Worm (Caenorhabditis elegans) whole organism, late embryonic: ENCODE measurements around the gene F21H7.5.

Experiments
- C38D4.7 ChIP-seq: fragments of 200-800 bp; sonication (Bioruptor generic); optimal IDR thresholded peaks from 2 replicates; lab custom pipeline; 2018; ENCODE audit warnings: mild to moderate bottlenecking, missing genetic modification characterization, moderate library complexity, missing compliant biosample characterization
- F13H6.1 ChIP-seq: sonication (generic microtip); optimal IDR thresholded peaks from 2 replicates; lab custom pipeline; 2016; ENCODE audit warnings: missing genetic modification characterization, missing compliant biosample characterization
- K02D7.2 ChIP-seq: sonication (generic microtip); optimal IDR thresholded peaks from 2 replicates; lab custom pipeline; 2017; ENCODE audit warnings: mild to moderate bottlenecking, missing genetic modification characterization, missing compliant biosample characterization
- T23F11.4 ChIP-seq: fragments of 200-800 bp; sonication (Bioruptor generic); optimal IDR thresholded peaks from 2 replicates; lab custom pipeline; 2018; ENCODE audit warnings: mild to moderate bottlenecking, missing genetic modification characterization, missing compliant biosample characterization
- ahr-1 ChIP-seq: sonication (generic microtip); optimal IDR thresholded peaks from 2 replicates; lab custom pipeline; 2016; ENCODE audit warnings: missing genetic modification characterization, missing compliant biosample characterization
- ama-1 ChIP-seq: fragments of 150-350 bp; optimal IDR thresholded peaks from 2 replicates; lab custom pipeline; 2014
- ceh-14 ChIP-seq: sonication (generic microtip); optimal IDR thresholded peaks from 2 replicates; lab custom pipeline; 2016; ENCODE audit warnings: missing genotype, missing genetic modification characterization, missing compliant biosample characterization
- ceh-2 ChIP-seq: sonication (generic microtip); optimal IDR thresholded peaks from 2 replicates; lab custom pipeline; 2016; ENCODE audit warnings: missing genotype, missing genetic modification characterization, missing compliant biosample characterization
- ceh-30 ChIP-seq: fragments of 150-350 bp; optimal IDR thresholded peaks from 2 replicates; lab custom pipeline; 2014; ENCODE audit warnings: missing biosample characterization, missing genetic modification characterization
- ceh-34 ChIP-seq: sonication (generic microtip); optimal IDR thresholded peaks from 2 replicates; lab custom pipeline; 2016; ENCODE audit warnings: mild to moderate bottlenecking, missing genetic modification characterization, missing compliant biosample characterization
- ceh-45 ChIP-seq: fragments of 200-800 bp; sonication (Bioruptor generic); IDR thresholded peaks from 2 replicates; pipeline ENCODE4 v1.3.6; 2022; ENCODE audit warnings: missing genetic modification reagents, missing genetic modification characterization, missing compliant biosample characterization
- ceh-6 ChIP-seq: fragments of 200-800 bp; sonication (Bioruptor generic); optimal IDR thresholded peaks from 2 replicates; lab custom pipeline; 2018; ENCODE audit warnings: mild to moderate bottlenecking, missing genetic modification characterization, missing compliant biosample characterization
- elt-2 ChIP-seq: sonication (generic microtip); optimal IDR thresholded peaks from 2 replicates; lab custom pipeline; 2016; ENCODE audit warnings: missing genetic modification reagents, missing genetic modification characterization, missing compliant biosample characterization
- elt-4 ChIP-seq: sonication (generic microtip); optimal IDR thresholded peaks from 2 replicates; lab custom pipeline; 2016; ENCODE audit warnings: missing genetic modification characterization, missing compliant biosample characterization
- ets-4 ChIP-seq: sonication (generic microtip); optimal IDR thresholded peaks from 2 replicates; lab custom pipeline; 2016; ENCODE audit warnings: missing genetic modification characterization, missing compliant biosample characterization
- eyg-1 ChIP-seq: sonication (generic microtip); optimal IDR thresholded peaks from 2 replicates; lab custom pipeline; 2016; ENCODE audit warnings: missing genotype, missing genetic modification characterization, missing compliant biosample characterization
- fax-1 ChIP-seq: sonication (generic microtip); optimal IDR thresholded peaks from 2 replicates; lab custom pipeline; 2016; ENCODE audit warnings: missing genotype, missing genetic modification characterization, missing compliant biosample characterization
- fkh-6 ChIP-seq: sonication (generic microtip); optimal IDR thresholded peaks from 2 replicates; lab custom pipeline; 2016; ENCODE audit warnings: missing genetic modification characterization, missing compliant biosample characterization
- hlh-8 ChIP-seq: sonication (generic microtip); optimal IDR thresholded peaks from 2 replicates; lab custom pipeline; 2016; ENCODE audit warnings: missing genotype, missing genetic modification characterization, missing compliant biosample characterization
- lim-6 ChIP-seq: sonication (generic microtip); optimal IDR thresholded peaks from 2 replicates; lab custom pipeline; 2016; ENCODE audit warnings: missing genetic modification characterization, missing compliant biosample characterization
- lin-11 ChIP-seq: fragments of 200-800 bp; sonication (Bioruptor generic); optimal IDR thresholded peaks from 2 replicates; lab custom pipeline; 2018; ENCODE audit warnings: mild to moderate bottlenecking, missing genetic modification characterization, missing compliant biosample characterization
- madf-2 ChIP-seq: sonication (generic microtip); optimal IDR thresholded peaks from 2 replicates; lab custom pipeline; 2017; ENCODE audit warnings: missing genetic modification characterization, missing compliant biosample characterization
- mec-3 ChIP-seq: sonication (generic microtip); optimal IDR thresholded peaks from 2 replicates; lab custom pipeline; 2016; ENCODE audit warnings: borderline replicate concordance, missing genetic modification characterization, missing compliant biosample characterization
- npax-4 ChIP-seq: sonication (generic microtip); optimal IDR thresholded peaks from 2 replicates; lab custom pipeline; 2016; ENCODE audit warnings: missing genetic modification characterization, missing compliant biosample characterization
- pag-3 ChIP-seq: sonication (generic microtip); optimal IDR thresholded peaks from 2 replicates; lab custom pipeline; 2016; ENCODE audit warnings: missing compliant biosample characterization, missing genetic modification characterization, borderline replicate concordance
- pat-9 ChIP-seq: fragments of 200-800 bp; sonication (Bioruptor generic); optimal IDR thresholded peaks from 2 replicates; lab custom pipeline; 2018; ENCODE audit warnings: mild to moderate bottlenecking, missing genetic modification characterization, moderate library complexity, missing compliant biosample characterization
- pax-1 ChIP-seq: fragments of 150-350 bp; optimal IDR thresholded peaks from 2 replicates; lab custom pipeline; 2014; ENCODE audit warnings: missing biosample characterization, missing genetic modification characterization
- pha-4 ChIP-seq: fragments of 150-350 bp; optimal IDR thresholded peaks from 2 replicates; lab custom pipeline; 2018; ENCODE audit warnings: missing biosample characterization, missing genetic modification reagents, missing genetic modification characterization
- sdc-2 ChIP-seq: sonication (generic microtip); optimal IDR thresholded peaks from 2 replicates; lab custom pipeline; 2016; ENCODE audit warnings: missing genotype, missing genetic modification characterization, missing compliant biosample characterization
- sox-4 ChIP-seq: sonication (generic microtip); optimal IDR thresholded peaks from 2 replicates; lab custom pipeline; 2017; ENCODE audit warnings: mild to moderate bottlenecking, missing genetic modification characterization, inconsistent platforms, missing compliant biosample characterization
- syd-9 ChIP-seq: sonication (generic microtip); optimal IDR thresholded peaks from 2 replicates; lab custom pipeline; 2016; ENCODE audit warnings: mild to moderate bottlenecking, missing genetic modification characterization, moderate library complexity, missing compliant biosample characterization
- tbx-2 ChIP-seq: sonication (generic microtip); optimal IDR thresholded peaks from 2 replicates; lab custom pipeline; 2016; ENCODE audit warnings: missing genetic modification characterization, missing compliant biosample characterization
- tbx-7 ChIP-seq: sonication (generic microtip); optimal IDR thresholded peaks from 2 replicates; lab custom pipeline; 2016; ENCODE audit warnings: missing genotype, missing genetic modification characterization, missing compliant biosample characterization
- ttx-3 ChIP-seq: sonication (generic microtip); optimal IDR thresholded peaks from 2 replicates; lab custom pipeline; 2016; ENCODE audit warnings: missing genetic modification reagents, missing genetic modification characterization, missing compliant biosample characterization
- unc-3 ChIP-seq, 2 experiments: fragments of 200-800 bp in 1 of 2; sonication (Bioruptor generic) in 1 of 2; sonication (generic microtip) in 1 of 2; conservative IDR thresholded peaks in 1 of 2; optimal IDR thresholded peaks in 1 of 2; 2 replicates each; pipeline versions ENCODE4 v1.3.6 to Lab custom; 2016 to 2022; ENCODE audit warnings: missing compliant biosample characterization in 2 of 2, missing genetic modification characterization in 2 of 2, missing genetic modification reagents in 1 of 2
- unc-42 ChIP-seq: sonication (generic microtip); optimal IDR thresholded peaks from 2 replicates; lab custom pipeline; 2016; ENCODE audit warnings: missing genotype, missing genetic modification characterization, missing compliant biosample characterization
- unc-55 ChIP-seq: sonication (generic microtip); optimal IDR thresholded peaks from 2 replicates; lab custom pipeline; 2017; ENCODE audit warnings: missing biosample characterization, missing genetic modification reagents, missing genetic modification characterization
- unc-86 ChIP-seq: sonication (generic microtip); optimal IDR thresholded peaks from 2 replicates; lab custom pipeline; 2016; ENCODE audit warnings: missing genetic modification characterization, missing compliant biosample characterization
- ztf-16 ChIP-seq: sonication (generic microtip); optimal IDR thresholded peaks from 2 replicates; lab custom pipeline; 2017; ENCODE audit warnings: missing genetic modification characterization, missing compliant biosample characterization

F21H7.5 gene

DNA sequence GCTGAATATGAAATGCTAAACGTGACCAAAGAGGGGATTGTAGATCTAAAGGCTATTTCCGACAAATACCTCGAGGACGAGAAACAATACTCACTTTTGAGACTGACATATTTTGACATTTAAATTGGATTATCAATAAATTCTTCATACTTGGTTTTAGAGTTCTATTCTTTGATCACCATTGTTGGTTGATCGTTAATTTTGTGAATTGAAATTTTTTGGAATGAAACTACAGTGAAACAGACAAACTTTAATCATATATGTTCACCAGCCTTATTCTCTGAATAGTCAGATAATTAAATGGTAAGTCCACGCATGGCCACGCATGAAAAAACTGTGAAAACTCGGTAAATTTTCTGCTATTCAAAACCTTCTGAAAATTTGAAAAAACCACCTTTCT is 34.7 kb upstream of the F21H7.5 start, which contains the start of gene F11A5.18:
F11A5.18 (plus strand) TSS at position 301 of the 400 bp plus-strand sequence.
- no peak for TF ChIP-seq ceh-45 (GFP tag; lab: Robert Waterston, UW)
- TF ChIP-seq sdc-2 (tag; lab: Kevin White, UChicago), result no peak
- TF ChIP-seq pha-4 (tag; lab: Kevin White, UChicago), result no peak
- TF ChIP-seq unc-3 (GFP tag; conservative IDR thresholded peaks at IDR 0.05; lab: Robert Waterston, UW), result no peak
- TF ChIP-seq unc-3 (tag; optimal IDR thresholded peaks at IDR 0.05; lab: Kevin White, UChicago), result no peak
- no peak for TF ChIP-seq tbx-7 (tag; lab: Kevin White, UChicago)
- TF ChIP-seq hlh-8 (tag; lab: Kevin White, UChicago), result no peak
- no peak for TF ChIP-seq ceh-2
- no peak for TF ChIP-seq lim-6 (tag; lab: Kevin White, UChicago)
- no peak for TF ChIP-seq unc-42 (tag; lab: Kevin White, UChicago)
- no peak for TF ChIP-seq lin-11 (tag; lab: Kevin White, UChicago)

DNA sequence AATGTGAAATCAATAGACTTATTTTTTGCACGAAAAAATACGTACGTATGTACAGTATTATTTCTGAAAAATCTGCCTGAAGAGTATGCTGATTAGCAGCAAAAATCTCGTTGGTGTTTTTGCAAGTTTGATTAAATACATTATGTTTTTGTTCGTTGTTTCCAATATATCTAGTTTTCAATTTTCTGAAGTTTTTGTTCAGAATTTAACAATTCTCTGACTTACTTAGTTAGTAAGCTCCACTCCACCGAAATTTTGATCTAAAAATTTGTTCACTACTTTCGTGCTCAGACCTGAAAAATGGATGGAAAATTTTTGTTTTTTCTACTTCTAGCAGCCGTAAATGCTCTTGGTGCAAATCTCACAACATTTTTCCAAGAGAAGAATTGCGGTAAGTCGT is 32.4 kb upstream of the F21H7.5 start, which contains the start of gene irld-26:
irld-26 (plus strand) TSS at position 301 of the 400 bp plus-strand sequence.
- no peak for TF ChIP-seq ets-4 (tag; lab: Kevin White, UChicago)
- no peak for TF ChIP-seq pat-9
- TF ChIP-seq tbx-2, result no peak
- TF ChIP-seq pag-3 (tag; lab: Kevin White, UChicago), result no peak
- TF ChIP-seq elt-4 (tag; lab: Kevin White, UChicago), result no peak
- TF ChIP-seq ama-1 (lab: Kevin White, UChicago), result no peak
- no peak for TF ChIP-seq eyg-1 (tag; lab: Kevin White, UChicago)

DNA sequence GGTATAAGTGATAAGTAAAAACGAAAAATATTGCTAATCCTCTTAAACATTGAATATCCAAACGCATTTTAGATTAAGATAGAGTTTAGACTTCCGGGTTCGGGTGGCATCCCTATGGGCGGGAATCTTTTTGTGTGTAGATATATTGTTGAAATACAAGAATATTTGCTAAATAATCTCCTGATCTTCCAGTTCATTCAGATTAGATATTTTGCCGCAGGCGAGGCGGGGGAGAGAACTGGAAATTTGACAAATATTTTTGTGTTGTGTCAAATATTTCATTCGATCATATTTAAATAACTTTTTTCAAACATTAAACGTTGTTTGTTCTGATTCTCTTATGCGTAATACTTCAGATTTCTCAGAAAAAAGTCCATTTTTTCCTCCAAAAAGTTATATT is 27.5 kb upstream of the F21H7.5 start, which contains the start of gene oac-15:
oac-15 (minus strand) TSS at position 101 of the 400 bp plus-strand sequence.
- TF ChIP-seq ceh-2, result no peak
- TF ChIP-seq T23F11.4 (GFP tag; lab: Kevin White, UChicago), result no peak
- no peak for TF ChIP-seq unc-86
- no peak for TF ChIP-seq pax-1 (tag; lab: Kevin White, UChicago)
- no peak for TF ChIP-seq fax-1 (tag; lab: Kevin White, UChicago)
- no peak for TF ChIP-seq ztf-16
- no peak for TF ChIP-seq ceh-30 (tag; lab: Kevin White, UChicago)
- no peak for TF ChIP-seq ahr-1 (tag; lab: Kevin White, UChicago)
- no peak for TF ChIP-seq npax-4 (tag; lab: Kevin White, UChicago)
- no peak for TF ChIP-seq tbx-2
- TF ChIP-seq K02D7.2, result no peak
- TF ChIP-seq eyg-1 (tag; lab: Kevin White, UChicago), result no peak
- TF ChIP-seq ceh-6 (GFP tag; lab: Kevin White, UChicago), result no peak
- TF ChIP-seq sox-4, result no peak
- no peak for TF ChIP-seq syd-9 (tag; lab: Kevin White, UChicago)
- TF ChIP-seq C38D4.7 (GFP tag; lab: Kevin White, UChicago), result no peak
- TF ChIP-seq elt-2 (tag; lab: Kevin White, UChicago), result no peak
- TF ChIP-seq sdc-2 (tag; lab: Kevin White, UChicago), result no peak
- no peak for TF ChIP-seq ttx-3 (tag; lab: Kevin White, UChicago)

DNA sequence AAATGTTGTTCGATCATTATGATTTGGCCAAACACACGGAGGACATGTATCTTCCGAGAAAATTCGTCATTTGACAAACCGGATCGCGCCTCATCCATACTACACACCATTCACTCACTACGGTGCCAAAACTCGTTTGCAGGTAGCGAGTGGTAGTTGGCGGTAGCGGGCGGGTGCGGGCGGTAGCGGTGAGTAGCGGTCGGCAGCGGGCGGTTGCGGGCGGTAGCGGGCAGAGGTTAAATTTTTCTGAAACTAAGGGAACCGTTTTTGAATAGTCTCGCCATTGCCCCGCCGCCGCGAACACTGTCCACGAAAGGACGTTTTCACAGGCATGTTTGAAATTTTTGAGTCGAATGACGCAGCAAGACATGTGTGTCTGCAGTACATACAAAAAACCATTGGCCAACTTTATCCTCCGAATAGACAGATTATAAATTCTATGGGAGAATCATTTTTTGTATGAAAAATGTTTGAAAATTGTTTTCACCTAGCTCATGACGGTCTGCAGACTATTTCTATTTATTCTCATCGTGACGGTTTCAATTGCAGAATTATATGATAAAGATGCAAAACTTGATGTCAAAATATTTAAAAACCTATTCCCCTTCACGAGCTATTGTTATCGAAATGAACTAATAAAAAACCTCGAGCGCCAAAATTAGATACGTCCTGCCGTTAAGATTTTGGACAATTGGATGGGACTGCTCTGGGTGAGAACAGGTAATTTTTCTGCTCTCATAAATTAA is 26.9 kb upstream of the F21H7.5 start, which contains the start of gene F11A5.16:
F11A5.16 (plus strand) TSS at position 696 of the 746 bp plus-strand sequence.
- TF ChIP-seq tbx-2 (no peak), madf-2 (tag; lab: Kevin White, UChicago) (no peak)

DNA sequence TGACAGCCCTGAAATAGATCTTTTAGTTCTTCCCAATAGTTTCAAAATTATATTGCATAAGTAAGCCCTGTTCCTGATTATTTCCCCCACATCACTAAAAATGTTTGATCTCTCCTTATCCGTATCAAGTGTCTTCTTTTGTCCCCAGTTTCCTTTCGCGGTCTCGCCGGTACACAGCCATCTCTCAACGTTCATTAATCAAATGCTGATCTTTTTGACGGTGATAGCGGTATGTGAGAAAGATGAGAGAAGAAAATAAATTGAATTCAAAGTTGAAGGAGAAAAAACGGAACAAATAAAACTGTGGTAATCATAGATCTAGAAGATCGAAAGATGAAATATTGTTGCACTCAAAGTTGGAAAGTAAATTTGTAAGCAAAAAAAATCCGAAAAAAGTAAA is 25.6 kb upstream of the F21H7.5 start:
- TF ChIP-seq F13H6.1 (tag; lab: Kevin White, UChicago) (no peak), fkh-6 (tag; lab: Kevin White, UChicago) (no peak), mec-3 (no peak), sdc-2 (tag; lab: Kevin White, UChicago) (no peak), ceh-30 (tag; lab: Kevin White, UChicago) (no peak), elt-2 (tag; lab: Kevin White, UChicago) (no peak), unc-55 (GFP tag; lab: Kevin White, UChicago) (no peak), ceh-34 (tag; lab: Kevin White, UChicago) (no peak), lim-6 (tag; lab: Kevin White, UChicago) (no peak), ceh-14 (no peak), pag-3 (tag; lab: Kevin White, UChicago) (no peak), K02D7.2 (no peak), ets-4 (tag; lab: Kevin White, UChicago) (no peak), tbx-7 (tag; lab: Kevin White, UChicago) (no peak)
- TF ChIP-seq, all 69 proteins: peak for 0
